Fruit fly (Drosophila melanogaster): ENCODE results near the gene HDAC6.

The HDAC6 gene

dm6 chrX:15352692-15353091 lies 19.6 kb downstream of the HDAC6 start:
- TF ChIP-seq noc (tag; optimal IDR thresholded peaks at IDR 0.05) = no peak

dm6 chrX:15353654-15354053 lies 20.5 kb downstream of the HDAC6 start:
- TF ChIP-seq noc (tag; optimal IDR thresholded peaks at IDR 0.05) = no peak

dm6 chrX:15356410-15356809 lies 23.3 kb downstream of the HDAC6 start:
- no peak for TF ChIP-seq noc (tag; optimal IDR thresholded peaks at IDR 0.05)

- TF ChIP-seq noc (tag; optimal IDR thresholded peaks at IDR 0.05) = no peak
These were observed 27.9 kb downstream of the HDAC6 start, which contains the start of gene Pp1-13C for dm6 chrX:15360961-15361360. TSS of gene Pp1-13C (minus strand) at chrX:15361061.

- TF ChIP-seq noc (tag; optimal IDR thresholded peaks at IDR 0.05) = no peak
These were observed 30.5 kb downstream of the HDAC6 start for dm6 chrX:15363649-15364048.

- no peak for TF ChIP-seq noc (tag; optimal IDR thresholded peaks at IDR 0.05)
These were observed 31.4 kb downstream of the HDAC6 start for dm6 chrX:15364467-15364866.

dm6 chrX:15370103-15370502 lies 37.0 kb downstream of the HDAC6 start:
- TF ChIP-seq noc (tag; optimal IDR thresholded peaks at IDR 0.05) = no peak

dm6 chrX:15379014-15379491 lies 45.9 kb downstream of the HDAC6 start, which contains the start of gene acj6:
TSS of gene acj6 (minus strand) at chrX:15379064.
- TF ChIP-seq noc (tag; optimal IDR thresholded peaks at IDR 0.05) = no peak

dm6 chrX:15380207-15380606 lies 47.1 kb downstream of the HDAC6 start:
- no peak for TF ChIP-seq noc (tag; optimal IDR thresholded peaks at IDR 0.05)

dm6 chrX:15383513-15384373 lies 50.6 kb downstream of the HDAC6 start:
- TF ChIP-seq noc (tag; optimal IDR thresholded peaks at IDR 0.05) = no peak

- TF ChIP-seq noc (tag; optimal IDR thresholded peaks at IDR 0.05) = no peak
These were observed 52.3 kb downstream of the HDAC6 start, which contains the start of gene CG9164 for dm6 chrX:15385176-15386056. TSS of gene CG9164 (minus strand) at chrX:15385441.

- no peak for TF ChIP-seq noc (tag; optimal IDR thresholded peaks at IDR 0.05)
These were observed 54.2 kb downstream of the HDAC6 start for dm6 chrX:15387344-15387743.

Measured in whole organism, larva.